Fruit fly (Drosophila melanogaster): ENCODE data around the gene Npc2c.

dm6 chr3R:10095765-10096164, 35.7 kb downstream of the Npc2c start:
- TF ChIP-seq CG11695 (GFP tag; IDR thresholded peaks at IDR 0.05) (no peak), CG10462 (GFP tag; optimal IDR thresholded peaks at IDR 0.05) (no peak), ham (GFP tag; IDR thresholded peaks at IDR 0.05) (no peak)

Measured in whole organism, embryonic.